Fruit fly (Drosophila melanogaster) whole organism, prepupa: ENCODE measurements around the gene CG3323.
A peak's percentile ranks its signal among the peaks of the same experiment; 100 is the strongest.

ENCODE experiments used
- Blimp-1 ChIP-seq: fragments of 200-800 bp; sonication (Bioruptor generic); optimal IDR thresholded peaks from 3 replicates; lab custom pipeline; 2017; ENCODE audit warnings: missing biosample characterization, missing genetic modification characterization, mild to moderate bottlenecking, moderate library complexity, missing genetic modification reagents
- CG10631 ChIP-seq: fragments of 200-800 bp; sonication (Bioruptor generic); optimal IDR thresholded peaks from 2 replicates; lab custom pipeline; 2016; ENCODE audit warnings: missing biosample characterization, missing genetic modification characterization
- CG10669 ChIP-seq: fragments of 200-800 bp; sonication (Bioruptor generic); optimal IDR thresholded peaks from 3 replicates; lab custom pipeline; 2018; ENCODE audit warnings: missing biosample characterization, mild to moderate bottlenecking, missing genetic modification characterization, moderate library complexity
- CG11294 ChIP-seq: fragments of 200-800 bp; sonication (Bioruptor generic); IDR thresholded peaks from 2 replicates; pipeline ENCODE4 v1.3.6; 2022; ENCODE audit warnings: missing biosample characterization, missing genetic modification characterization
- CG11762 ChIP-seq: fragments of 200-800 bp; sonication (Bioruptor generic); optimal IDR thresholded peaks from 3 replicates; lab custom pipeline; 2016; ENCODE audit warnings: missing biosample characterization, missing genetic modification characterization; ENCODE audit not compliant: insufficient read depth
- CG11902 ChIP-seq: fragments of 200-800 bp; sonication (Bioruptor generic); optimal IDR thresholded peaks from 3 replicates; lab custom pipeline; 2016; ENCODE audit warnings: missing biosample characterization, missing genetic modification characterization
- CG16779 ChIP-seq: fragments of 200-800 bp; sonication (Bioruptor generic); optimal IDR thresholded peaks from 3 replicates; lab custom pipeline; 2017; ENCODE audit warnings: missing biosample characterization, mild to moderate bottlenecking, missing genetic modification characterization
- CG3032 ChIP-seq: fragments of 200-800 bp; optimal IDR thresholded peaks from 2 replicates; lab custom pipeline; 2019; ENCODE audit warnings: missing biosample characterization, mild to moderate bottlenecking, missing genetic modification characterization, moderate library complexity
- CG31627 ChIP-seq: fragments of 200-800 bp; sonication (Bioruptor generic); optimal IDR thresholded peaks from 3 replicates; lab custom pipeline; 2016; ENCODE audit warnings: missing biosample characterization, missing genetic modification characterization
- CG34406 ChIP-seq: fragments of 200-800 bp; sonication (Bioruptor generic); optimal IDR thresholded peaks from 3 replicates; lab custom pipeline; 2016; ENCODE audit warnings: missing biosample characterization, missing genetic modification characterization
- CG3919 ChIP-seq: fragments of 200-800 bp; sonication (Bioruptor generic); optimal IDR thresholded peaks from 3 replicates; lab custom pipeline; 2016; ENCODE audit warnings: missing biosample characterization, missing genetic modification characterization
- CG4318 ChIP-seq: fragments of 200-800 bp; sonication (Bioruptor generic); optimal IDR thresholded peaks from 3 replicates; lab custom pipeline; 2017; ENCODE audit warnings: missing biosample characterization, mild to moderate bottlenecking, missing genetic modification characterization
- CG6792 ChIP-seq: fragments of 200-800 bp; sonication (Bioruptor generic); optimal IDR thresholded peaks from 3 replicates; lab custom pipeline; 2016; ENCODE audit warnings: missing biosample characterization, missing genetic modification characterization
- CG6808 ChIP-seq: fragments of 200-800 bp; sonication (Bioruptor generic); optimal IDR thresholded peaks from 3 replicates; lab custom pipeline; 2017; ENCODE audit warnings: missing biosample characterization, missing genetic modification characterization, mild to moderate bottlenecking, moderate library complexity, missing genetic modification reagents
- CG6854 ChIP-seq: fragments of 200-800 bp; sonication (Bioruptor generic); optimal IDR thresholded peaks from 2 replicates; lab custom pipeline; 2017; ENCODE audit warnings: missing biosample characterization, mild to moderate bottlenecking, missing genetic modification characterization
- CG8319 ChIP-seq: fragments of 200-800 bp; sonication (Bioruptor generic); optimal IDR thresholded peaks from 3 replicates; lab custom pipeline; 2016; ENCODE audit warnings: missing biosample characterization, missing genetic modification characterization
- CG8632 ChIP-seq: fragments of 200-800 bp; sonication (Bioruptor generic); optimal IDR thresholded peaks from 3 replicates; lab custom pipeline; 2016; ENCODE audit warnings: missing biosample characterization, missing genetic modification characterization
- CG9139 ChIP-seq: fragments of 200-800 bp; sonication (Bioruptor generic); optimal IDR thresholded peaks from 3 replicates; lab custom pipeline; 2017; ENCODE audit warnings: missing biosample characterization, mild to moderate bottlenecking, missing genetic modification characterization
- Eip75B ChIP-seq: fragments of 200-800 bp; sonication (Bioruptor generic); optimal IDR thresholded peaks from 3 replicates; lab custom pipeline; 2016; ENCODE audit warnings: missing biosample characterization, missing genetic modification characterization
- Eip78C ChIP-seq: fragments of 200-800 bp; sonication (Bioruptor generic); peaks from one replicate; lab custom pipeline; 2016; ENCODE audit warnings: missing biosample characterization, missing genetic modification characterization
- Ets21C ChIP-seq: fragments of 200-800 bp; sonication (Bioruptor generic); optimal IDR thresholded peaks from 3 replicates; lab custom pipeline; 2016; ENCODE audit warnings: missing biosample characterization, missing genetic modification characterization
- Ets96B ChIP-seq: fragments of 200-800 bp; optimal IDR thresholded peaks from 2 replicates; lab custom pipeline; 2019; ENCODE audit warnings: missing biosample characterization, mild to moderate bottlenecking, missing genetic modification characterization, moderate library complexity
- Gug ChIP-seq: fragments of 200-800 bp; sonication (Bioruptor generic); IDR thresholded peaks from 2 replicates; pipeline ENCODE4 v1.3.6; 2022; ENCODE audit warnings: missing biosample characterization, missing genetic modification characterization
- Hr38 ChIP-seq: sonication (Bioruptor generic); optimal IDR thresholded peaks from 2 replicates; lab custom pipeline; 2016; ENCODE audit warnings: missing biosample characterization, missing genetic modification characterization
- Hr39 ChIP-seq: fragments of 200-800 bp; sonication (Bioruptor generic); optimal IDR thresholded peaks from 2 replicates; lab custom pipeline; 2016; ENCODE audit warnings: missing biosample characterization, missing genetic modification characterization
- Hr4 ChIP-seq: fragments of 200-800 bp; sonication (Bioruptor generic); optimal IDR thresholded peaks from 3 replicates; lab custom pipeline; 2016; ENCODE audit warnings: missing biosample characterization, missing genetic modification characterization
- Lpt ChIP-seq: fragments of 200-800 bp; sonication (Bioruptor generic); optimal IDR thresholded peaks from 3 replicates; lab custom pipeline; 2016; ENCODE audit warnings: missing biosample characterization, missing genetic modification characterization
- Met ChIP-seq: fragments of 200-800 bp; sonication (Bioruptor generic); optimal IDR thresholded peaks from 3 replicates; lab custom pipeline; 2016; ENCODE audit warnings: missing biosample characterization, missing genetic modification characterization
- Smox ChIP-seq: fragments of 200-800 bp; sonication (Bioruptor generic); optimal IDR thresholded peaks from 3 replicates; lab custom pipeline; 2016; ENCODE audit warnings: missing biosample characterization, missing genetic modification characterization
- Sox102F ChIP-seq: fragments of 200-800 bp; sonication (Bioruptor generic); optimal IDR thresholded peaks from 2 replicates; lab custom pipeline; 2016; ENCODE audit warnings: missing biosample characterization, mild to moderate bottlenecking, missing genetic modification characterization
- Sox14 ChIP-seq: fragments of 200-800 bp; sonication (Bioruptor generic); optimal IDR thresholded peaks from 3 replicates; lab custom pipeline; 2016; ENCODE audit warnings: missing biosample characterization, missing genetic modification characterization
- Sox15 ChIP-seq: fragments of 200-800 bp; sonication (Bioruptor generic); optimal IDR thresholded peaks from 3 replicates; lab custom pipeline; 2016; ENCODE audit warnings: missing biosample characterization, missing genetic modification characterization
- acj6 ChIP-seq: fragments of 200-800 bp; sonication (Bioruptor generic); optimal IDR thresholded peaks from 3 replicates; lab custom pipeline; 2016; ENCODE audit warnings: missing biosample characterization, missing genetic modification characterization
- cyc ChIP-seq: fragments of 200-800 bp; sonication (Bioruptor generic); optimal IDR thresholded peaks from 3 replicates; lab custom pipeline; 2016; ENCODE audit warnings: missing biosample characterization, missing genetic modification characterization
- dac ChIP-seq: fragments of 200-800 bp; sonication (Bioruptor generic); optimal IDR thresholded peaks from 2 replicates; lab custom pipeline; 2017; ENCODE audit warnings: missing biosample characterization, mild to moderate bottlenecking, missing genetic modification characterization
- dsx ChIP-seq: fragments of 200-800 bp; optimal IDR thresholded peaks from 3 replicates; lab custom pipeline; 2019; ENCODE audit warnings: missing biosample characterization, mild to moderate bottlenecking, missing genetic modification characterization, moderate library complexity; ENCODE audit not compliant: poor library complexity, severe bottlenecking
- eg ChIP-seq: fragments of 200-800 bp; sonication (Bioruptor generic); IDR thresholded peaks from 3 replicates; pipeline ENCODE4 v1.3.6; 2022; ENCODE audit warnings: missing biosample characterization, missing genetic modification characterization
- esn ChIP-seq: fragments of 200-800 bp; sonication (Bioruptor generic); optimal IDR thresholded peaks from 2 replicates; lab custom pipeline; 2016; ENCODE audit warnings: missing biosample characterization, mild to moderate bottlenecking, missing genetic modification characterization, moderate library complexity
- fd59A ChIP-seq: fragments of 200-800 bp; sonication (Bioruptor generic); optimal IDR thresholded peaks from 2 replicates; lab custom pipeline; 2017; ENCODE audit warnings: missing biosample characterization, mild to moderate bottlenecking, missing genetic modification characterization, missing genetic modification reagents
- fkh ChIP-seq: fragments of 200-800 bp; sonication (Bioruptor generic); optimal IDR thresholded peaks from 3 replicates; lab custom pipeline; 2017; ENCODE audit warnings: missing biosample characterization, mild to moderate bottlenecking, missing genetic modification characterization, moderate library complexity
- lz ChIP-seq: fragments of 200-800 bp; sonication (Bioruptor generic); optimal IDR thresholded peaks from 3 replicates; lab custom pipeline; 2016; ENCODE audit warnings: missing biosample characterization, missing genetic modification characterization
- spab ChIP-seq: fragments of 200-800 bp; sonication (Bioruptor generic); optimal IDR thresholded peaks from 2 replicates; lab custom pipeline; 2017; ENCODE audit warnings: missing biosample characterization, mild to moderate bottlenecking, missing genetic modification characterization, missing genetic modification reagents
- ss ChIP-seq, 2 experiments: fragments of 200-800 bp; sonication (Bioruptor generic); optimal IDR thresholded peaks; 2 replicates in 1 of 2; 3 replicates in 1 of 2; lab custom pipeline; 2017 to 2018; ENCODE audit warnings: mild to moderate bottlenecking in 2 of 2, missing biosample characterization in 2 of 2, missing genetic modification characterization in 2 of 2, moderate library complexity in 1 of 2
- svp ChIP-seq: fragments of 200-800 bp; sonication (Bioruptor generic); peaks from one replicate; lab custom pipeline; 2016; ENCODE audit warnings: missing biosample characterization, missing genetic modification characterization

CG3323 gene

DNA sequence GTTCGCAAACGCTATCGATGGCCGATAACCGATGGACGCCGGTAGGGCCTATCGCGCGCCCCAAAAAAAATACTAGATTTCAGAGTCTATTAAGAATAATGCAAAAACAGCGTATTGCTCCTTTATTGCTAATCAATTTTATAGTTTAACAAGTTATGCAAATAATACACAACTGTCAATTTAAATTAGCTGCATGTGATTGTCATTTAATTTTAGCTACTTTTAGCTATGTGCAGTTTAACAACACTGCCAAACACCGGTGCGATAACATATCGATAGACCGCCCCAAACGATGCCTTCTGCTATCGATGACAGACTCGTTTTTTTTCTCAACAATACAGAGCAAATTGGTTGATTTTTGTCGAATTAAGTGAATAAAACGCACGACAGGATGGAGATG is 3.5 kb upstream of the CG3323 start, which contains the start of the genes Cdk7 and snf (continued):
- TF ChIP-seq CG6854 (GFP tag; lab: Kevin White, UChicago) (no peak), Hr4 (GFP tag; lab: Kevin White, UChicago) (no peak), CG16779 (tag; lab: Kevin White, UChicago) (no peak), CG11902 (no peak), CG9139 (GFP tag; lab: Kevin White, UChicago) (no peak), Sox14 (GFP tag; lab: Kevin White, UChicago) (no peak), CG3032 (tag; lab: Kevin White, UChicago) (no peak), CG6808 (GFP tag; lab: Kevin White, UChicago) (no peak), CG31627 (peak; percentile 44), Blimp-1 (GFP tag; lab: Kevin White, UChicago) (no peak), spab (GFP tag; lab: Kevin White, UChicago) (no peak), Met (no peak), dsx (no peak), CG10631 (GFP tag; lab: Kevin White, UChicago) (peak; percentile 27), acj6 (peak; percentile 16), Sox102F (GFP tag; lab: Kevin White, UChicago) (no peak), Ets96B (tag; lab: Kevin White, UChicago) (no peak), CG11294 (GFP tag; lab: Robert Waterston, UW) (no peak), Eip78C (peak; percentile 20), dac (GFP tag; lab: Kevin White, UChicago) (no peak), CG4318 (no peak), svp (GFP tag; lab: Kevin White, UChicago) (no peak)

DNA sequence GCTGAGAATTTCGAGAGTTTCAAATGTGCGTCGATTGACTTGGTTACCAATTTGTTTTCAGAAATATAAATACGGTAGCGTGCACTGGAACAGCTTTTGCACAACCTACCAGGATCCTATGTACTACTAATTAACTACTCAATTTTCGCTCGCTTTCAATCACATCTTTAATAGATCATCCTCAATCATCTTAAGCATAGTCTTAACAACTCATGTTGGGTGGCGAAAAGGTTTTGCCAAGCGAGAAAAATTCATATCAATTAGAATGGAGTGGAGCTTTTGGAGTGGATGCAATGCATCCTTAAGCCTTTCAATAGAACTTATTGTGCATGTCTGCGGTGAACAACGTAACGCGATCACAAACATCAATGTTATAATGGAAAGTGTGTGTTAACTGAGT is 1.8 kb upstream of the CG3323 start, which contains the start of gene CG17764:
TSS of gene CG17764 (minus strand) at position 101 of the 400 bp plus-strand sequence.
- TF ChIP-seq Gug (GFP tag; lab: Robert Waterston, UW) (no peak), dsx (no peak), esn (no peak)

DNA sequence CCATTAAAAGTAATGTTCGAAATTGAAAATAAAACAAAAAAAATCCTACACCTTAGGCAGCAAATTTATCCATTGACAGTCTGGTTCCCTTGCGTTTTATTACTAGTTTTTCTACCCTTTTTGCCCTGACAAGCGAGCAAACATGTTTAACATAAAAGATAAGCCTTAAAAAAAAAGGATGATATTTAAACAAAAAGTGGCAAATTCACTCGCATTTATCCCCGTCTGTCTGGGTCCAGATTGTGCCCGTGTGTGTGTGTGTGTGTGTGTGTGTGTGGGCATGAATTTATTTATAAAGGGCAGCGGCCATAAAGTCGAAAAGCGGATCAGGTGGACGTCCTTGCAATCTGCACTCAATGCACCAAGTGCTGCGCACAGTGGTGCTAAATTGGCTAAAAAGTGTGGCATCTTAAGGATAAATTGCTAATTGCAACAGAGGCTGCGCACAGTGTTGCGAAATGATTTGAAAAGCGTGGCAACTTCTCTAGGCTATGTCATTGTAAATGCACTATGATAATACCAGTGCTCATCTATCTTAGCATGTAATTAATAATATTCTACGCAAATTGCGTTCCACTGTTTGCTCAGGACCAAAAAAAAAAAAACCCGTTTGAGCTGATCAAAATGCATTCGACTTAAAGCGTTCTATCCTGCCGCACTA is 4.7 kb downstream of the CG3323 start:
- TF ChIP-seq CG10631 (GFP tag; lab: Kevin White, UChicago), result peak; percentile 48
- no peak for TF ChIP-seq Gug (GFP tag; lab: Robert Waterston, UW)
- TF ChIP-seq Hr4 (GFP tag; lab: Kevin White, UChicago), result no peak
- peak; percentile 9 for TF ChIP-seq CG31627
- TF ChIP-seq cyc (GFP tag; lab: Kevin White, UChicago), result peak; percentile 30
- peak; percentile 91 for TF ChIP-seq Eip78C
- TF ChIP-seq svp (GFP tag; lab: Kevin White, UChicago), result no peak
- TF ChIP-seq CG4318, result no peak
- peak; percentile 34 for TF ChIP-seq CG34406
- TF ChIP-seq Eip75B (GFP tag; lab: Kevin White, UChicago), result peak; percentile 75
- TF ChIP-seq Sox102F (GFP tag; lab: Kevin White, UChicago), result peak; percentile 44
- TF ChIP-seq eg (GFP tag; lab: Robert Waterston, UW), result no peak
- TF ChIP-seq fkh (GFP tag; lab: Kevin White, UChicago), result no peak
- peak; percentile 45 to 71 for TF ChIP-seq ss (GFP tag; optimal IDR thresholded peaks at IDR 0.05; lab: Kevin White, UChicago)
- peak; percentile 73 for TF ChIP-seq CG10669 (GFP tag; lab: Kevin White, UChicago)
- peak; percentile 53 for TF ChIP-seq CG6792 (GFP tag; lab: Kevin White, UChicago)
- no peak for TF ChIP-seq Blimp-1 (GFP tag; lab: Kevin White, UChicago)
- TF ChIP-seq Lpt (GFP tag; lab: Kevin White, UChicago), result no peak
- TF ChIP-seq Hr39 (GFP tag; lab: Kevin White, UChicago), result peak; percentile 46
- peak; percentile 65 for TF ChIP-seq fd59A
- TF ChIP-seq Hr38, result no peak
- peak; percentile 31 for TF ChIP-seq Ets21C (GFP tag; lab: Kevin White, UChicago)
- peak; percentile 27 for TF ChIP-seq Sox15 (GFP tag; lab: Kevin White, UChicago)
- peak; percentile 58 for TF ChIP-seq esn
- TF ChIP-seq CG8632, result peak; percentile 52
- TF ChIP-seq spab (GFP tag; lab: Kevin White, UChicago), result peak; percentile 61
- TF ChIP-seq CG6808 (GFP tag; lab: Kevin White, UChicago), result peak; percentile 66
- peak; percentile 54 for TF ChIP-seq Ets96B (tag; lab: Kevin White, UChicago)
- no peak for TF ChIP-seq Smox (GFP tag; lab: Kevin White, UChicago)
- TF ChIP-seq lz (GFP tag; lab: Kevin White, UChicago), result peak; percentile 50
- TF ChIP-seq CG9139 (GFP tag; lab: Kevin White, UChicago), result peak; percentile 58
- TF ChIP-seq CG3919 (GFP tag; lab: Kevin White, UChicago), result peak; percentile 60
- no peak for TF ChIP-seq CG6854 (GFP tag; lab: Kevin White, UChicago)
- peak; percentile 40 for TF ChIP-seq acj6
- peak; percentile 46 for TF ChIP-seq CG8319 (GFP tag; lab: Kevin White, UChicago)
- no peak for TF ChIP-seq CG11762
